Worm (Caenorhabditis elegans) whole organism, young adult: Measurements from ENCODE around the gene idh-2.

ENCODE experiments used
- C06A6.2 ChIP-seq: fragments of 200-800 bp; sonication (Bioruptor generic); conservative IDR thresholded peaks from 2 replicates; pipeline ENCODE4 v1.3.6; 2022; ENCODE audit warnings: missing genetic modification characterization, missing compliant biosample characterization
- F23B12.7 ChIP-seq: sonication (generic microtip); optimal IDR thresholded peaks from 2 replicates; lab custom pipeline; 2017; ENCODE audit warnings: missing genetic modification characterization, mild to moderate bottlenecking, missing compliant biosample characterization, antibody characterized with exemption, moderate library complexity; ENCODE audit not compliant: insufficient read depth
- F49E8.2 ChIP-seq: sonication (generic microtip); optimal IDR thresholded peaks from 3 replicates; lab custom pipeline; 2017; ENCODE audit warnings: missing genetic modification characterization, mild to moderate bottlenecking, missing compliant biosample characterization, antibody characterized with exemption, moderate library complexity; ENCODE audit not compliant: insufficient read depth
- atf-7 ChIP-seq: sonication (generic microtip); optimal IDR thresholded peaks from 2 replicates; lab custom pipeline; 2017; ENCODE audit warnings: mild to moderate bottlenecking, missing genetic modification characterization, missing compliant biosample characterization
- attf-5 ChIP-seq: fragments of 200-800 bp; sonication (Bioruptor generic); optimal IDR thresholded peaks from 2 replicates; lab custom pipeline; 2018; ENCODE audit warnings: mild to moderate bottlenecking, missing genetic modification characterization, missing compliant biosample characterization
- ccch-3 ChIP-seq: fragments of 200-800 bp; sonication (Bioruptor generic); optimal IDR thresholded peaks from 2 replicates; lab custom pipeline; 2018; ENCODE audit warnings: mild to moderate bottlenecking, missing genetic modification characterization, missing compliant biosample characterization
- ceh-40 ChIP-seq: fragments of 200-800 bp; sonication (Bioruptor generic); IDR thresholded peaks from 2 replicates; pipeline ENCODE4 v1.3.6; 2022; ENCODE audit warnings: missing genetic modification characterization, missing compliant biosample characterization
- dox-1 ChIP-seq: fragments of 200-800 bp; sonication (Bioruptor generic); IDR thresholded peaks from 2 replicates; pipeline ENCODE4 v1.3.6; 2022; ENCODE audit warnings: missing genetic modification reagents, missing genetic modification characterization, missing compliant biosample characterization
- egl-44 ChIP-seq: fragments of 200-800 bp; sonication (Bioruptor generic); IDR thresholded peaks from 2 replicates; pipeline ENCODE4 v1.3.6; 2022; ENCODE audit warnings: missing genetic modification reagents, missing genetic modification characterization, missing compliant biosample characterization
- hmg-1.2 ChIP-seq: fragments of 200-800 bp; sonication (Bioruptor generic); IDR thresholded peaks from 2 replicates; pipeline ENCODE4 v1.3.6; 2022; ENCODE audit warnings: missing genetic modification reagents, missing genetic modification characterization, missing compliant biosample characterization
- let-526 ChIP-seq: fragments of 200-800 bp; sonication (Bioruptor generic); IDR thresholded peaks from 2 replicates; pipeline ENCODE4 v1.3.6; 2022; ENCODE audit warnings: missing genetic modification reagents, missing genetic modification characterization, missing compliant biosample characterization
- lin-26 ChIP-seq: fragments of 200-800 bp; sonication (Bioruptor generic); IDR thresholded peaks from 2 replicates; pipeline ENCODE4 v1.3.6; 2022; ENCODE audit warnings: missing genetic modification reagents, missing genetic modification characterization, missing compliant biosample characterization
- lin-40 ChIP-seq: sonication (generic microtip); optimal IDR thresholded peaks from 2 replicates; lab custom pipeline; 2016; ENCODE audit warnings: missing genetic modification characterization, mild to moderate bottlenecking, missing compliant biosample characterization, missing genotype, missing genetic modification reagents
- lir-1 ChIP-seq: fragments of 200-800 bp; sonication (Bioruptor generic); conservative IDR thresholded peaks from 2 replicates; pipeline ENCODE4 v1.3.6; 2022; ENCODE audit warnings: missing genetic modification reagents, missing genetic modification characterization, missing compliant biosample characterization
- madf-3 ChIP-seq: fragments of 200-800 bp; sonication (Bioruptor generic); IDR thresholded peaks from 2 replicates; pipeline ENCODE4 v1.3.6; 2022; ENCODE audit warnings: missing genetic modification reagents, missing genetic modification characterization, missing compliant biosample characterization
- mel-28 ChIP-seq: sonication (generic microtip); optimal IDR thresholded peaks from 2 replicates; lab custom pipeline; 2016; ENCODE audit warnings: borderline replicate concordance, mild to moderate bottlenecking, missing genetic modification characterization, missing compliant biosample characterization
- mes-4 ChIP-seq: sonication (generic microtip); optimal IDR thresholded peaks from 2 replicates; lab custom pipeline; 2016; ENCODE audit warnings: missing genotype, missing genetic modification characterization, missing compliant biosample characterization
- nfyb-1 ChIP-seq: fragments of 200-800 bp; sonication (Bioruptor generic); IDR thresholded peaks from 2 replicates; pipeline ENCODE4 v1.3.6; 2022; ENCODE audit warnings: missing genetic modification reagents, missing genetic modification characterization, missing compliant biosample characterization
- nhr-80 ChIP-seq: sonication (generic microtip); optimal IDR thresholded peaks from 2 replicates; lab custom pipeline; 2016; ENCODE audit warnings: missing genetic modification characterization, missing compliant biosample characterization
- nhr-90 ChIP-seq: sonication (generic microtip); optimal IDR thresholded peaks from 2 replicates; lab custom pipeline; 2016; ENCODE audit warnings: missing genotype, mild to moderate bottlenecking, missing genetic modification characterization, missing compliant biosample characterization
- pbrm-1 ChIP-seq: fragments of 200-800 bp; sonication (Bioruptor generic); IDR thresholded peaks from 2 replicates; pipeline ENCODE4 v1.3.6; 2022; ENCODE audit warnings: missing genetic modification reagents, missing genetic modification characterization, missing compliant biosample characterization
- pha-4 ChIP-seq: fragments of 150-350 bp; sonication (generic microtip); optimal IDR thresholded peaks from 2 replicates; lab custom pipeline; 2014; ENCODE audit warnings: missing biosample characterization, missing genetic modification reagents, missing genetic modification characterization
- tbp1 ChIP-seq: fragments of 200-800 bp; sonication (Bioruptor generic); optimal IDR thresholded peaks from 2 replicates; lab custom pipeline; 2018; ENCODE audit warnings: mild to moderate bottlenecking, missing genetic modification characterization, missing compliant biosample characterization
- tlf-1 ChIP-seq: fragments of 200-800 bp; sonication (Bioruptor generic); optimal IDR thresholded peaks from 2 replicates; lab custom pipeline; 2018; ENCODE audit warnings: mild to moderate bottlenecking, missing genetic modification characterization, missing compliant biosample characterization
- zfh-2 ChIP-seq: fragments of 200-800 bp; sonication (Bioruptor generic); conservative IDR thresholded peaks from 2 replicates; pipeline ENCODE4 v1.3.6; 2022; ENCODE audit warnings: missing genetic modification reagents, missing genetic modification characterization, missing compliant biosample characterization
- ztf-18 ChIP-seq: sonication (generic microtip); optimal IDR thresholded peaks from 2 replicates; lab custom pipeline; 2016; ENCODE audit warnings: missing genotype, mild to moderate bottlenecking, missing genetic modification characterization, missing compliant biosample characterization
- ztf-22 ChIP-seq: fragments of 200-800 bp; sonication (Bioruptor generic); optimal IDR thresholded peaks from 2 replicates; lab custom pipeline; 2018; ENCODE audit warnings: mild to moderate bottlenecking, missing genetic modification characterization, moderate library complexity, missing compliant biosample characterization
- ztf-25 ChIP-seq: fragments of 200-800 bp; sonication (Bioruptor generic); IDR thresholded peaks from 2 replicates; pipeline ENCODE4 v1.3.6; 2022; ENCODE audit warnings: missing genetic modification reagents, missing genetic modification characterization, missing compliant biosample characterization

Gene idh-2

DNA sequence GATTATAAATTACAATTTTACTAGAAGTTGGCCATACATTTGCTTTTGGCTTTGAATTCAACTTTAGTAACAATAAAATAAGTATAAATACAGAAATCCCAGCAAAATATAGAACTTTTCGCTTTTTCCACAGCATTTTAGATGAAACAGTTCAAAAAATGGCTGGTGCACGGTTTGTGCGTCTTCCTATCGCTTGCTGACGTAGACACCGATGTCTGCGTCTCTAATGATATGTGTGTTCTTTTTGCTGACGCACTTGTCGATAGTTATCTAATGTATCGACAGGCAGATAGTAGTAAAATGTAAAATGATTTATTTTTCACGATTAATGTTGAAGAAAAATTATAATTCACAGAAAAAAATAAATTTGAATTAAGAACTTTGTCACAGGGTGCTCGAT is 8.8 kb upstream of the idh-2 start, which contains the start of gene hst-2 (continued):
- TF ChIP-seq attf-5, result peak; percentile 41
- peak; percentile 62; the same call in 1 of the 2 replicates for TF ChIP-seq let-526
- peak; percentile 39 for TF ChIP-seq tlf-1
- peak; percentile 77 for TF ChIP-seq nfyb-1 (GFP tag; lab: Robert Waterston, UW)
- TF ChIP-seq lir-1 (GFP tag; lab: Robert Waterston, UW), result 0 out of 2 replicates have a peak, but pooled peaks have one; percentile 44
- TF ChIP-seq pbrm-1 (GFP tag; lab: Robert Waterston, UW), result peak; percentile 80
- peak; percentile 72 for TF ChIP-seq C06A6.2 (GFP tag; lab: Robert Waterston, UW)
- peak; percentile 98 for TF ChIP-seq hmg-1.2
- TF ChIP-seq lin-40, result peak; percentile 93
- peak; percentile 62 for TF ChIP-seq tbp1 (GFP tag; lab: Kevin White, UChicago)

DNA sequence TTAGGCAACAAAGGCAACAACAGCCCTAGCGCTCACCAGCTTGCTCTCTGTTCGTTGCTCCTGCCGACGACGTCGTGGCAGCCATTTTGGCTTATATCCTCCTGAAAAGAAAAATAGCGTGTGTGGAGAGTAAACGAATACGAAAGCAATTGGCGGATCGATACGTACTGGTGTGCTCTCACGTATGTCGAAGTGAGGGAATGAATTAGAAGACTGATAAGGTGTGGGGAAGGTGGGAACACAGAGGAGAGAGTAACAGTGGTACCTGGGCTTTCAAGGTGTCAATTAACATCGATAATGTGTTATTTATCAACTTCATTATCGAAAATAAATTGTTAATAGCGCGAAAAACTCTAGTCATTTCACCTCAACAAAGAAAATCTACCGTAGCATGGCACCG is 7.0 kb upstream of the idh-2 start, which contains the start of gene C34F6.5:
Gene C34F6.5, minus strand, starts transcription at position 101 of the 400 bp plus-strand sequence.
- 0 out of 2 replicates have a peak, but pooled peaks have one; percentile 43 for TF ChIP-seq dox-1 (GFP tag; lab: Robert Waterston, UW)
- peak; percentile 58 for TF ChIP-seq nhr-80 (tag; lab: Kevin White, UChicago)
- TF ChIP-seq F49E8.2 (tag; lab: Kevin White, UChicago), result no peak

DNA sequence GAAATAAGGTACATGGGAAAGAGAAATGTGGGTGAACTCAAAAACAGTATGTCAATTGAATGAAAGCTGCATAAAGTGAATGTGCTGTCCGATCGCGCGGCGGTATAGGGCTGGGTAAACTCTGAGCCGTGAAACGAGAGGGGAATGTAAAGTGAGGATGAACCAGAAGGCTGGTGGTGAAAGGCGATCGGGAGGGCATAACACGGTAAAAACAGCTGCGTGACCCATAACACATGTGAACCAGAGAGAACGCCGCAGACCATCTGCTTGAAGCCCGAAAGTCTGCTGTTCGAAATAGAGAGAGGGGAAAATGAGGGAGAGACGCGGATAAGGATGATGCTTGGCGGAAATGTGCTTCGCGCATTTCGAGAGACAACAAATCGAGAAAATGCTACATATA is 5.4 kb upstream of the idh-2 start:
- TF ChIP-seq zfh-2 (GFP tag; lab: Robert Waterston, UW) (peak; percentile 55; the same call in 1 of the 2 replicates), dox-1 (GFP tag; lab: Robert Waterston, UW) (0 out of 2 replicates have a peak, but pooled peaks have one; percentile 26), ccch-3 (no peak), ztf-18 (no peak)

DNA sequence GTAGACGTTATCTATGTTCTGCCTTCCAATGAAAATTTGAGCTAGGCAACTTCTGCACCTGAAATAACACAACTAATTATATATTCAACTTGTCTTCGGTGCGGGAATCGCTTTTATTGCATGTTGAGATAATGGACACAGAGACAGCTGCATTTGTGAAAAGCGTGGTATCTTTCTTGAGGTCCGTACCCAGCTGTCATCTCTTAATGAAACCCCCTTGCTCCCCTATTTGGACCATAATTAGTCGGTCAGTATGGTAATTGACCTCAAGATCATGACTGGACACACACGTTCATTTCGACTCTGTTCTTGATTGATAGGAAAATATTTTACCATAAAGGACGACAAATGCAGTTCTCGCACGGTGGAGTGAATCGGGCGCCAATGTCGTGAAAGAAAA is 4.4 kb upstream of the idh-2 start:
- TF ChIP-seq ztf-25 (GFP tag; lab: Robert Waterston, UW), result no peak
- TF ChIP-seq pha-4 (tag; lab: Kevin White, UChicago), result no peak
- TF ChIP-seq ztf-22 (GFP tag; lab: Kevin White, UChicago), result no peak
- TF ChIP-seq F23B12.7, result no peak
- TF ChIP-seq zfh-2 (GFP tag; lab: Robert Waterston, UW), result no peak
- no peak for TF ChIP-seq egl-44 (GFP tag; lab: Robert Waterston, UW)
- TF ChIP-seq F49E8.2 (tag; lab: Kevin White, UChicago), result no peak
- TF ChIP-seq let-526, result no peak
- TF ChIP-seq madf-3 (GFP tag; lab: Robert Waterston, UW), result no peak

DNA sequence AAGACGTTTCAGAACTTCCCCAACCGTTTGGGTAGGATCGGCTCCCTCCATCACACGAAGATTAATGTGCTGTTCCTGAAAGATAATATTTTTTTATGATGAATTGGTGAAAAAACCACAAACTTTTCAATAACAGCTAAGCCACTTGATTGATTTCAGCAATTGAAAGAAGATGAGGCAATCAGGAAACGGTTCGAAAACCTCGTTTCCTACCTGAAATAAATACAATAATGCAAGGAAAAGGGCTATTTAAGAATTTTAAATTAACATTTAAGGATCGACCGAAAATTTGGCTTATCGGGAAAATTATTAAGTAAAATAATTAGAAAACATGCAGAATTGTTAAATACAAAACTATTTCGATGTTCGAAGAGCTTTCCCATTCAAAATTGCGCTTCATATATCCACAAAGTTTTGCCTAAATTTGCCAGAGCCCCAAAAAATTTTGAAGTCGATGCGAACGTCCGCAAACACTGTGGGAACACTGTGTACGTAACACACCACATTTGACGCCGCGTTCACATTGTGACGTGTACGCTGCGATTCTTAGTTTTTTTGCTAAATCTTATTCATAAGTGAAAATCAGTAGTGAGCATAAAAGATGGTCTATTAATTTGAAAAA is 6.9 kb downstream of the idh-2 start, which contains the start of gene C34F6.9:
Gene C34F6.9, minus strand, starts transcription at position 51 of the 622 bp plus-strand sequence.
- TF ChIP-seq mel-28, result no peak
- no peak for TF ChIP-seq nhr-90 (tag; lab: Kevin White, UChicago)
- TF ChIP-seq lin-26 (GFP tag; lab: Robert Waterston, UW), result no peak
- TF ChIP-seq mes-4 (tag; lab: Kevin White, UChicago), result no peak

DNA sequence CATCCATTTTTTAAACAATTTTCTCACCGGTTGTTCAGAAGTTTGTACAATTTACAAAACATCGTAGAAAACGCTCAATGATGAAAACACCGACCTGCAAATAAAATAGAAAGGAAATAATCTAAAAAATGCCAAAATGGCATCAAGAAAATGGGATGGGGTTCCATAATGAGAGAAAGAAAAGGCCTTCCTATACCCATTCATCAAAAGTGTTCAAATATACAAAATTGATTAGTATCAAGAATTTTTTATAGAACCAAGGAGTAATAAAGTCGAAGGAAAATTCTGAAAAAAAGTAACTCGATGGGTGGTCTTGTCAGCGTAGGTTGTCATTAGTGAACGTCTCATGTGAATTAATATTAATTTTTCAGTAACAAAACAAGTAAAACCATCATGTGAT is 10.8 kb downstream of the idh-2 start, which contains the start of gene C34F6.12:
Gene C34F6.12, minus strand, starts transcription at position 101 of the 400 bp plus-strand sequence.
- no peak for TF ChIP-seq atf-7 (tag; lab: Kevin White, UChicago)
- no peak for TF ChIP-seq ceh-40 (GFP tag; lab: Robert Waterston, UW)
